Fruit fly (Drosophila melanogaster) Kc167 (cell line): ENCODE measurements around the gene CG10588.

Source experiments
- Myc ChIP-seq: fragments of >200 bp; optimal IDR thresholded peaks from 2 replicates; lab custom pipeline; 2017; ENCODE audit warnings: missing external identifiers
- Sin3A ChIP-seq: fragments of >200 bp; optimal IDR thresholded peaks from 2 replicates; lab custom pipeline; 2018; ENCODE audit warnings: missing external identifiers
- h ChIP-seq: fragments of >200 bp; optimal IDR thresholded peaks from 3 replicates; lab custom pipeline; 2018; ENCODE audit warnings: missing external identifiers
- insv ChIP-seq: fragments of >200 bp; optimal IDR thresholded peaks from 3 replicates; lab custom pipeline; 2018; ENCODE audit warnings: missing external identifiers
- psq ChIP-seq: fragments of >200 bp; optimal IDR thresholded peaks from 2 replicates; lab custom pipeline; 2017; ENCODE audit warnings: missing external identifiers
- ttk ChIP-seq: sonication (Bioruptor generic); optimal IDR thresholded peaks from 2 replicates; lab custom pipeline; 2017; ENCODE audit warnings: missing external identifiers

dm6 chr3L:21009405-21010120, 52.8 kb downstream of the CG10588 start:
- TF ChIP-seq Myc (lab: Kevin White, UChicago) (no peak), ttk (lab: Kevin White, UChicago) (no peak), psq (lab: Kevin White, UChicago) (no peak), h (lab: Kevin White, UChicago) (no peak), Sin3A (lab: Kevin White, UChicago) (no peak), insv (lab: Kevin White, UChicago) (no peak)
